Fruit fly (Drosophila melanogaster): ENCODE measurements around the gene PGRP-SB1.

DNA sequence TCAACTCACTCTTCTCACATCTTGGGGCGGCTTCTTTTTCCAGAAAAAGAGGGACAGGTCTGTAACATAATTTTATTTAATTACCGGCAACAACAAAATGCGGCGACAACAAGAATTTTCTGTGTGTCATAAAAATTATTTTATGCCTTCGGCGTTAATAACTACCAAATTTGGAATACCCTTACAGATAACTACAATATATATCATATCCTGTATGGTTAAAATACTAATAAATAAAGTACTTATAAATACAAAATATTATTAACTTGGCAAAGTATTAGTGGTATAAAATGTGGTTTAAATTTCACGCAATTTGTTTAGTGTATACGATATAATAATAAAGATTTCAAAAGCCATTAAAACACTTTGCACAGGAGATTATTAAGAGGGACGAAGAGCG, 23.0 kb upstream of the PGRP-SB1 start:
- no peak for TF ChIP-seq CG8478 (optimal IDR thresholded peaks at IDR 0.05)
- no peak for TF ChIP-seq CTCF (optimal IDR thresholded peaks at IDR 0.05)
